Fruit fly (Drosophila melanogaster): Measurements from ENCODE around the gene Evi5.

Gene Evi5

dm6 chrX:11454189-11454882 lies at the start of gene Evi5, which contains the start of gene HP5:
Gene Evi5 (minus strand): TSS chrX:11454386.
Gene HP5 (plus strand): TSS chrX:11454786.
- TF ChIP-seq CG7045 (GFP tag; optimal IDR thresholded peaks at IDR 0.05) (no peak), CG7101 (tag; optimal IDR thresholded peaks at IDR 0.05) (peak; percentile 56), toe (GFP tag; optimal IDR thresholded peaks at IDR 0.05) (peak; percentile 25), CG11617 (GFP tag; optimal IDR thresholded peaks at IDR 0.05) (peak; percentile 14), bab1 (GFP tag; optimal IDR thresholded peaks at IDR 0.05) (peak; percentile 33), ovo (GFP tag; optimal IDR thresholded peaks at IDR 0.05) (peak; percentile 26), cnc (optimal IDR thresholded peaks at IDR 0.05) (no peak), CG12768 (GFP tag; optimal IDR thresholded peaks at IDR 0.05) (no peak), CG33017 (tag; optimal IDR thresholded peaks at IDR 0.05) (no peak), CG5204 (GFP tag; optimal IDR thresholded peaks at IDR 0.05) (no peak), tj (GFP tag; optimal IDR thresholded peaks at IDR 0.05) (no peak), CG14711 (tag; optimal IDR thresholded peaks at IDR 0.05) (peak; percentile 24), pad (GFP tag; optimal IDR thresholded peaks at IDR 0.05) (peak; percentile 26), Mnt (GFP tag; optimal IDR thresholded peaks at IDR 0.05) (peak; percentile 35), CG1620 (GFP tag; optimal IDR thresholded peaks at IDR 0.05) (peak; percentile 43)

- peak; percentile 97 for TF ChIP-seq tj (GFP tag; optimal IDR thresholded peaks at IDR 0.05)
- peak; percentile 2 for TF ChIP-seq bab1 (GFP tag; optimal IDR thresholded peaks at IDR 0.05)
- TF ChIP-seq cic (GFP tag; optimal IDR thresholded peaks at IDR 0.05), result no peak
- TF ChIP-seq ovo (GFP tag; optimal IDR thresholded peaks at IDR 0.05), result peak; percentile 26
These were observed 49.4 kb upstream of the Evi5 start for dm6 chrX:11503625-11504024.

- TF ChIP-seq CG5204 (GFP tag; optimal IDR thresholded peaks at IDR 0.05) (no peak), cic (GFP tag; optimal IDR thresholded peaks at IDR 0.05) (no peak), CG7101 (tag; optimal IDR thresholded peaks at IDR 0.05) (peak; percentile 37), bab1 (GFP tag; optimal IDR thresholded peaks at IDR 0.05) (peak; percentile 24), CG12768 (GFP tag; optimal IDR thresholded peaks at IDR 0.05) (no peak), Clk (GFP tag; optimal IDR thresholded peaks at IDR 0.05) (no peak), tj (GFP tag; optimal IDR thresholded peaks at IDR 0.05) (peak; percentile 65), CG33017 (tag; optimal IDR thresholded peaks at IDR 0.05) (no peak), toe (GFP tag; optimal IDR thresholded peaks at IDR 0.05) (no peak), kay (GFP tag; ENCODE audit: borderline replicate concordance) (peak; percentile 45), pad (GFP tag; optimal IDR thresholded peaks at IDR 0.05) (no peak), CG11617 (GFP tag; optimal IDR thresholded peaks at IDR 0.05) (peak; percentile 16), ovo (GFP tag; optimal IDR thresholded peaks at IDR 0.05) (no peak), cnc (optimal IDR thresholded peaks at IDR 0.05) (no peak), Crg-1 (GFP tag; optimal IDR thresholded peaks at IDR 0.05) (no peak), CG1620 (GFP tag; optimal IDR thresholded peaks at IDR 0.05) (no peak), CG14711 (tag; optimal IDR thresholded peaks at IDR 0.05) (no peak), Mnt (GFP tag; optimal IDR thresholded peaks at IDR 0.05) (no peak), CG7045 (GFP tag; optimal IDR thresholded peaks at IDR 0.05) (no peak), Hr96 (GFP tag; optimal IDR thresholded peaks at IDR 0.05) (no peak)
These were observed 47.2 kb upstream of the Evi5 start for dm6 chrX:11501221-11501961.

- TF ChIP-seq CG33017 (tag; optimal IDR thresholded peaks at IDR 0.05) (no peak), Clk (GFP tag; optimal IDR thresholded peaks at IDR 0.05) (no peak), CG7045 (GFP tag; optimal IDR thresholded peaks at IDR 0.05) (no peak), Crg-1 (GFP tag; optimal IDR thresholded peaks at IDR 0.05) (no peak), CG11617 (GFP tag; optimal IDR thresholded peaks at IDR 0.05) (no peak), pad (GFP tag; optimal IDR thresholded peaks at IDR 0.05) (no peak), Hr96 (GFP tag; optimal IDR thresholded peaks at IDR 0.05) (no peak), Mnt (GFP tag; optimal IDR thresholded peaks at IDR 0.05) (no peak), cic (GFP tag; optimal IDR thresholded peaks at IDR 0.05) (no peak), CG5204 (GFP tag; optimal IDR thresholded peaks at IDR 0.05) (no peak), CG14711 (tag; optimal IDR thresholded peaks at IDR 0.05) (no peak), kay (GFP tag; ENCODE audit: borderline replicate concordance) (no peak), ovo (GFP tag; optimal IDR thresholded peaks at IDR 0.05) (no peak)
These were observed 46.1 kb upstream of the Evi5 start for dm6 chrX:11500284-11500683.

- TF ChIP-seq ovo (GFP tag; optimal IDR thresholded peaks at IDR 0.05) (no peak), CG33017 (tag; optimal IDR thresholded peaks at IDR 0.05) (no peak), CG7101 (tag; optimal IDR thresholded peaks at IDR 0.05) (peak; percentile 26), CG1620 (GFP tag; optimal IDR thresholded peaks at IDR 0.05) (peak; percentile 8), bab1 (GFP tag; optimal IDR thresholded peaks at IDR 0.05) (peak; percentile 71), Mnt (GFP tag; optimal IDR thresholded peaks at IDR 0.05) (no peak), tj (GFP tag; optimal IDR thresholded peaks at IDR 0.05) (peak; percentile 9), CG14711 (tag; optimal IDR thresholded peaks at IDR 0.05) (peak; percentile 58), toe (GFP tag; optimal IDR thresholded peaks at IDR 0.05) (no peak)
These were observed 45.3 kb upstream of the Evi5 start for dm6 chrX:11499454-11499853.

- TF ChIP-seq Clk (GFP tag; optimal IDR thresholded peaks at IDR 0.05) (no peak), CG1620 (GFP tag; optimal IDR thresholded peaks at IDR 0.05) (no peak), tj (GFP tag; optimal IDR thresholded peaks at IDR 0.05) (no peak), cic (GFP tag; optimal IDR thresholded peaks at IDR 0.05) (no peak), CG11617 (GFP tag; optimal IDR thresholded peaks at IDR 0.05) (no peak), CG7101 (tag; optimal IDR thresholded peaks at IDR 0.05) (no peak), bab1 (GFP tag; optimal IDR thresholded peaks at IDR 0.05) (no peak), Mnt (GFP tag; optimal IDR thresholded peaks at IDR 0.05) (no peak), CG12768 (GFP tag; optimal IDR thresholded peaks at IDR 0.05) (no peak), Hr96 (GFP tag; optimal IDR thresholded peaks at IDR 0.05) (no peak), Crg-1 (GFP tag; optimal IDR thresholded peaks at IDR 0.05) (no peak), pad (GFP tag; optimal IDR thresholded peaks at IDR 0.05) (no peak), ovo (GFP tag; optimal IDR thresholded peaks at IDR 0.05) (no peak), CG33017 (tag; optimal IDR thresholded peaks at IDR 0.05) (no peak)
These were observed 44.0 kb upstream of the Evi5 start for dm6 chrX:11498143-11498542.

Measured in whole organism, adult.